Worm (Caenorhabditis elegans): Measurements from ENCODE around the gene C38D4.10.
A peak's percentile ranks its signal among the peaks of the same experiment; 100 is the strongest.

Gene C38D4.10

DNA sequence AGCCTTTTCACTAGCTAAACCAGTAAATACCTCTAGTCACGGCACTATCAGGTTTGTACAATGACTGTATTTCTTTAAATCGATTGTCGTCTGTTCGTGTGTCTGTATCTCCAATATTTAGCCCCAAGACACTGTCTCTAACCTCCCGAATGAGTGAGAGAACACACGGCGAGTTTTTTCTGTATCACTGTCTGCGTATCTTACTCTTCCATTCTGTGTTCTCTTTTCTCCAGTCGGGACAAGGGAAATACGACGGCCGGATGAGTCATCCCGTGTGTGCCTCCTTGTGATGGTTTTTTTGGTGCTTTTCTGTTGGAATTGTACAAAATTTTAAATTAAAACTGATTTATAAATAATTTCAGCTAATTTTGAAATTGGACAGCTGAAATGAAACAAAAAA is 13.7 kb downstream of the C38D4.10 start (continued):
- no peak for TF ChIP-seq F49E8.2 (tag; optimal IDR thresholded peaks at IDR 0.05; ENCODE audit: borderline replicate concordance)
- TF ChIP-seq daf-16 (GFP tag; optimal IDR thresholded peaks at IDR 0.05): no peak
- peak; percentile 65 for TF ChIP-seq daf-16 (tag; optimal IDR thresholded peaks at IDR 0.05)
- TF ChIP-seq cey-2 (tag; optimal IDR thresholded peaks at IDR 0.05; ENCODE audit: borderline replicate concordance, insufficient read depth): peak; percentile 24
- TF ChIP-seq nhr-28 (tag; optimal IDR thresholded peaks at IDR 0.05): peak; percentile 79
- TF ChIP-seq mdl-1 (tag; optimal IDR thresholded peaks at IDR 0.05): peak in 1 of 2 experiments; percentile 70
- TF ChIP-seq ces-1 (GFP tag; optimal IDR thresholded peaks at IDR 0.05): no peak
- TF ChIP-seq ztf-7 (tag; optimal IDR thresholded peaks at IDR 0.05): peak; percentile 25
- TF ChIP-seq duxl-1 (tag; optimal IDR thresholded peaks at IDR 0.05; ENCODE audit: poor library complexity): peak; percentile 48

- TF ChIP-seq F10B5.3 (tag; optimal IDR thresholded peaks at IDR 0.05): no peak
- no peak for TF ChIP-seq lin-13 (GFP tag; optimal IDR thresholded peaks at IDR 0.05)
- TF ChIP-seq madf-5 (GFP tag; IDR thresholded peaks at IDR 0.05): no peak
- TF ChIP-seq nhr-237 (tag; optimal IDR thresholded peaks at IDR 0.05): no peak
- TF ChIP-seq daf-16 (GFP tag; optimal IDR thresholded peaks at IDR 0.05): no peak
- TF ChIP-seq daf-16 (tag; optimal IDR thresholded peaks at IDR 0.05): peak; percentile 17
- no peak for TF ChIP-seq mxl-2 (GFP tag; conservative IDR thresholded peaks at IDR 0.05)
- no peak for TF ChIP-seq nhr-42 (GFP tag; IDR thresholded peaks at IDR 0.05)
- TF ChIP-seq rbr-2 (tag; optimal IDR thresholded peaks at IDR 0.05): no peak
- no peak for TF ChIP-seq zfp-2 (tag; optimal IDR thresholded peaks at IDR 0.05)
- no peak for TF ChIP-seq Y105C5A.15 (GFP tag; IDR thresholded peaks at IDR 0.05)
- TF ChIP-seq dmd-6 (GFP tag; IDR thresholded peaks at IDR 0.05): 0 out of 2 replicates have a peak, but pooled peaks have one; percentile 8
- TF ChIP-seq T20F7.1 (GFP tag; optimal IDR thresholded peaks at IDR 0.05): no peak
- TF ChIP-seq hmg-1.1 (GFP tag; IDR thresholded peaks at IDR 0.05): no peak
- TF ChIP-seq lin-29 (GFP tag; IDR thresholded peaks at IDR 0.05): no peak
- TF ChIP-seq ceh-44 (GFP tag; IDR thresholded peaks at IDR 0.05): no peak
- TF ChIP-seq nhr-28 (tag; optimal IDR thresholded peaks at IDR 0.05): peak; percentile 15
- no peak for TF ChIP-seq D1046.2 (GFP tag; IDR thresholded peaks at IDR 0.05)
- peak; percentile 42 for TF ChIP-seq aha-1 (tag)
- TF ChIP-seq F37D6.2 (tag; optimal IDR thresholded peaks at IDR 0.05): no peak
- no peak for TF ChIP-seq ZK546.5 (tag; optimal IDR thresholded peaks at IDR 0.05)
- no peak for TF ChIP-seq lsy-2 (tag; optimal IDR thresholded peaks at IDR 0.05)
- no peak for TF ChIP-seq snpc-1.2 (GFP tag; IDR thresholded peaks at IDR 0.05)
- TF ChIP-seq nhr-102 (tag; optimal IDR thresholded peaks at IDR 0.05): no peak
- no peak for TF ChIP-seq zfp-3 (GFP tag; conservative IDR thresholded peaks at IDR 0.05)
- no peak for TF ChIP-seq Y75B8A.6 (GFP tag; IDR thresholded peaks at IDR 0.05)
- TF ChIP-seq T26A8.4 (GFP tag; IDR thresholded peaks at IDR 0.05): no peak
- no peak for TF ChIP-seq vab-7 (GFP tag; IDR thresholded peaks at IDR 0.05)
- TF ChIP-seq Y48G9A.11 (GFP tag; IDR thresholded peaks at IDR 0.05): no peak
- TF ChIP-seq mes-2 (tag; optimal IDR thresholded peaks at IDR 0.05; ENCODE audit: poor library complexity, severe bottlenecking): no peak
- TF ChIP-seq nhr-25 (tag; optimal IDR thresholded peaks at IDR 0.05; ENCODE audit: borderline replicate concordance, insufficient read depth): no peak
- no peak for TF ChIP-seq madf-9 (GFP tag; conservative IDR thresholded peaks at IDR 0.05)
- no peak for TF ChIP-seq R02D3.7 (tag; optimal IDR thresholded peaks at IDR 0.05)
- TF ChIP-seq tag-97 (GFP tag; IDR thresholded peaks at IDR 0.05): no peak
- TF ChIP-seq hlh-30 (tag; optimal IDR thresholded peaks at IDR 0.05; ENCODE audit: insufficient read depth): peak; percentile 32
Measured at ce11 chrIII:4796536-4796935, 14.2 kb downstream of the C38D4.10 start, which contains the start of gene tag-325. tag-325 (plus strand) TSS chrIII:4796836.
